Fruit fly (Drosophila melanogaster): ENCODE results near the gene BI-1.

Gene BI-1

DNA sequence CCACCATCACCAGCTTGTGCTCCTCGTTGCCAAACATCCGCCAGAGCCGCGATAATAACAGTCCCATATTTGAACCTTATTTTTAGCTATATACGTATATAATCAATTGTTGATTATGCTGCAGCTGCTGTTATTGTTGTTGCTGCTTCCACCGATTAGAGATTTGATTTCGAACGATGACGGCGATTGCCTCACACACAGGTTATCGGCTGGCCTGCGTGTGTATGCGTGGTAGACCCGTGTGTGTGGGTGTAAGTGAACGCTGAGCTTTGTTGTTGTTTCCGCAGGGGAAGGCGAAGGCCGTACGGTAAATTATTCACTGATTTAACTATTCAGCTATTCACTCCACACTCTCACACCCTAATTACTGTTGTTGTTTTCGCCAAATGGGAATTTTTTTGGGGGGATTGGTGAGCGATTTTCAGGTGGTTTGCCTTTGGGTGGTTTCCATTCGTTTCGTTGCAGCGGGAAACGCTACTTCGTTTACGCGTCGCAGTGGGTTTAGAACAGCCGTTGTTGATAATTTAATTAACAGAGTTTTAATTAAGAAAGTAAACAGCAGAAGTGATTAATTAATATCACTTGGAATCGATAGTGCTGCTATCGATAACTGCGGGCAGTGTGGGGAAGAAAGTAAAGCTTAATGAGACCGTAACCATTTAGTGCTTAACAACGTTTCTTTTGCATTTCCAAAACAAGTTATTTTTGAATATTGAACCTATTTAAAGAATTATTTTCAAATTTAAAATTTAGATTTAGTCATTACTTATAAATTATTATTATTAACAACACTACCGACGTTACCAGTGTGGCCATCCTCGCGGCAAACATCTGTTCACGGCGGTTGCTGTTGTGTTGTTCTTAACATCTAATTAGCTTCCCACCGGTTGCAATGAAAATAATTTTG is 9.3 kb downstream of the BI-1 start, which contains the start of the genes Arl5 and CG13671 (continued):
- TF ChIP-seq mam (GFP tag; optimal IDR thresholded peaks at IDR 0.05) (peak; percentile 73), CG6689 (GFP tag; IDR thresholded peaks at IDR 0.05) (peak; percentile 75), Dip2 (GFP tag; IDR thresholded peaks at IDR 0.05) (no peak), otp (GFP tag; IDR thresholded peaks at IDR 0.05) (peak; percentile 87), Spps (tag; optimal IDR thresholded peaks at IDR 0.05) (peak; percentile 4), Abd-B (GFP tag; optimal IDR thresholded peaks at IDR 0.05) (peak; percentile 79), en (GFP tag; optimal IDR thresholded peaks at IDR 0.05) (no peak), CG13775 (GFP tag; optimal IDR thresholded peaks at IDR 0.05) (peak; percentile 81), zf30C (GFP tag; optimal IDR thresholded peaks at IDR 0.05) (no peak), CG11398 (GFP tag; optimal IDR thresholded peaks at IDR 0.05) (no peak), CG42726 (GFP tag; IDR thresholded peaks at IDR 0.05; ENCODE audit: partially characterized antibody) (no peak; the same call in 1 of the 2 replicates), CTCF (GFP tag; optimal IDR thresholded peaks at IDR 0.05) (peak; percentile 1), CG10654 (GFP tag; optimal IDR thresholded peaks at IDR 0.05) (peak; percentile 80), trh (GFP tag; optimal IDR thresholded peaks at IDR 0.05) (peak; percentile 64), stwl (tag; optimal IDR thresholded peaks at IDR 0.05) (peak; percentile 91), CG3726 (GFP tag; IDR thresholded peaks at IDR 0.05) (peak; percentile 53; the same call in 1 of the 3 replicates), CG2875 (GFP tag; optimal IDR thresholded peaks at IDR 0.05) (peak; percentile 50), tna (GFP tag; IDR thresholded peaks at IDR 0.05; ENCODE audit: partially characterized antibody) (no peak), cas (GFP tag; IDR thresholded peaks at IDR 0.05) (0 out of 2 replicates have a peak, but pooled peaks have one; percentile 55), Ets65A (GFP tag) (peak; percentile 89), CG31441 (GFP tag; IDR thresholded peaks at IDR 0.05) (peak; percentile 78), peb (GFP tag; IDR thresholded peaks at IDR 0.05) (peak; percentile 52), Vsx1 (GFP tag; optimal IDR thresholded peaks at IDR 0.05) (peak; percentile 99), E2f1 (GFP tag; IDR thresholded peaks at IDR 0.05) (peak; percentile 71), CoRest (tag; optimal IDR thresholded peaks at IDR 0.05) (peak; percentile 64), z (GFP tag; IDR thresholded peaks at IDR 0.05) (no peak), psq (GFP tag; optimal IDR thresholded peaks at IDR 0.05) (peak; percentile 63), CG33557 (GFP tag; optimal IDR thresholded peaks at IDR 0.05) (peak; percentile 36), ato (GFP tag; IDR thresholded peaks at IDR 0.05; ENCODE audit: partially characterized antibody) (peak; percentile 64), CG31224 (GFP tag; IDR thresholded peaks at IDR 0.05) (peak; percentile 66), CkIIα-i1 (GFP tag; IDR thresholded peaks at IDR 0.05) (no peak), lola (GFP tag; optimal IDR thresholded peaks at IDR 0.05) (peak in 2 of 3 experiments; percentile 16 to 60), CG10209 (GFP tag; optimal IDR thresholded peaks at IDR 0.05) (peak; percentile 76), knrl (GFP tag; IDR thresholded peaks at IDR 0.05; ENCODE audit: partially characterized antibody) (peak; percentile 80), Max (GFP tag; optimal IDR thresholded peaks at IDR 0.05) (peak; percentile 70), CG17385 (GFP tag; optimal IDR thresholded peaks at IDR 0.05) (peak; percentile 65), CG13624 (GFP tag; optimal IDR thresholded peaks at IDR 0.05) (peak; percentile 42), twi (tag; optimal IDR thresholded peaks at IDR 0.05) (peak; percentile 49), Aef1 (GFP tag; IDR thresholded peaks at IDR 0.05) (peak; percentile 66), row (GFP tag; IDR thresholded peaks at IDR 0.05) (peak; percentile 68), CG4707 (GFP tag; optimal IDR thresholded peaks at IDR 0.05) (no peak), CG12942 (GFP tag; optimal IDR thresholded peaks at IDR 0.05) (peak; percentile 86), CG32532 (GFP tag; IDR thresholded peaks at IDR 0.05) (peak; percentile 84), CHES-1-like (GFP tag; optimal IDR thresholded peaks at IDR 0.05) (peak; percentile 23), Opbp (GFP tag; IDR thresholded peaks at IDR 0.05; ENCODE audit: partially characterized antibody) (peak; percentile 64; the same call in 2 of the 3 replicates), CG1603 (tag; optimal IDR thresholded peaks at IDR 0.05) (peak; percentile 25), CG16815 (GFP tag; optimal IDR thresholded peaks at IDR 0.05) (peak; percentile 56), sc (optimal IDR thresholded peaks at IDR 0.05) (no peak), sc (GFP tag; optimal IDR thresholded peaks at IDR 0.05) (peak; percentile 61)
